Worm (Caenorhabditis elegans): ENCODE measurements around the gene anp-1.

Gene anp-1

ce11 chrV:12859144-12859543 is at the start of gene anp-1:
TSS of gene anp-1 (plus strand) at chrV:12859444.
- no peak for TF ChIP-seq unc-62 (GFP tag; optimal IDR thresholded peaks at IDR 0.05)

- TF ChIP-seq unc-62 (GFP tag; optimal IDR thresholded peaks at IDR 0.05): no peak
These were observed 49.4 kb upstream of the anp-1 start, which contains the start of gene ZC443.1 for ce11 chrV:12809876-12810275. TSS of gene ZC443.1 (minus strand) at chrV:12810080.

ce11 chrV:12811126-12811525 is 48.1 kb upstream of the anp-1 start, which contains the start of gene ZC443.2:
TSS of gene ZC443.2 (minus strand) at chrV:12811192.
- TF ChIP-seq unc-62 (GFP tag; optimal IDR thresholded peaks at IDR 0.05): no peak

- no peak for TF ChIP-seq unc-62 (GFP tag; optimal IDR thresholded peaks at IDR 0.05)
These were observed 47.4 kb upstream of the anp-1 start for ce11 chrV:12811810-12812209.

ce11 chrV:12814022-12814421 is 45.2 kb upstream of the anp-1 start, which contains the start of gene ZC443.3:
TSS of gene ZC443.3 (minus strand) at chrV:12814122.
- TF ChIP-seq unc-62 (GFP tag; optimal IDR thresholded peaks at IDR 0.05): no peak

- no peak for TF ChIP-seq unc-62 (GFP tag; optimal IDR thresholded peaks at IDR 0.05)
These were observed 44.8 kb upstream of the anp-1 start for ce11 chrV:12814481-12814882.

- TF ChIP-seq unc-62 (GFP tag; optimal IDR thresholded peaks at IDR 0.05): no peak
These were observed 43.9 kb upstream of the anp-1 start for ce11 chrV:12815386-12815785.

- no peak for TF ChIP-seq unc-62 (GFP tag; optimal IDR thresholded peaks at IDR 0.05)
These were observed 42.6 kb upstream of the anp-1 start for ce11 chrV:12816672-12817071.

ce11 chrV:12818486-12818885 is 40.8 kb upstream of the anp-1 start:
- no peak for TF ChIP-seq unc-62 (GFP tag; optimal IDR thresholded peaks at IDR 0.05)

ce11 chrV:12819155-12819554 is 40.1 kb upstream of the anp-1 start:
- TF ChIP-seq unc-62 (GFP tag; optimal IDR thresholded peaks at IDR 0.05): no peak

- TF ChIP-seq unc-62 (GFP tag; optimal IDR thresholded peaks at IDR 0.05): no peak
These were observed 39.3 kb upstream of the anp-1 start, which contains the start of the genes ZC443.4 and ugt-18 for ce11 chrV:12819792-12820453. TSS of gene ZC443.4 (minus strand) at chrV:12819886. TSS of gene ugt-18 (plus strand) at chrV:12820260.

- TF ChIP-seq unc-62 (GFP tag; optimal IDR thresholded peaks at IDR 0.05): no peak
These were observed 37.2 kb upstream of the anp-1 start for ce11 chrV:12822065-12822464.

- no peak for TF ChIP-seq unc-62 (GFP tag; optimal IDR thresholded peaks at IDR 0.05)
These were observed 34.5 kb upstream of the anp-1 start, which contains the start of gene ugt-16 for ce11 chrV:12824777-12825176. TSS of gene ugt-16 (plus strand) at chrV:12825024.

- no peak for TF ChIP-seq unc-62 (GFP tag; optimal IDR thresholded peaks at IDR 0.05)
These were observed 32.0 kb upstream of the anp-1 start, which contains the start of gene ugt-15 for ce11 chrV:12827219-12827618. TSS of gene ugt-15 (plus strand) at chrV:12827519.

- no peak for TF ChIP-seq unc-62 (GFP tag; optimal IDR thresholded peaks at IDR 0.05)
These were observed 23.9 kb upstream of the anp-1 start, which contains the start of gene C44H9.4 for ce11 chrV:12835388-12835787. TSS of gene C44H9.4 (plus strand) at chrV:12835688.

- no peak for TF ChIP-seq unc-62 (GFP tag; optimal IDR thresholded peaks at IDR 0.05)
These were observed 14.5 kb upstream of the anp-1 start for ce11 chrV:12844748-12845147.

- TF ChIP-seq unc-62 (GFP tag; optimal IDR thresholded peaks at IDR 0.05): no peak
These were observed 14.0 kb upstream of the anp-1 start, which contains the start of gene C44H9.6 for ce11 chrV:12845247-12845646. TSS of gene C44H9.6 (minus strand) at chrV:12845347.

Measured in whole organism, dauer.